Worm (Caenorhabditis elegans): ENCODE results near the gene dpy-10.

The dpy-10 gene

ce11 chrII:6733718-6734117, 21.7 kb upstream of the dpy-10 start, which contains the start of gene T14B4.9:
TSS of gene T14B4.9 (minus strand) at chrII:6733818.
- TF ChIP-seq pha-4 (tag; optimal IDR thresholded peaks at IDR 0.05) (no peak), lsy-2 (tag; optimal IDR thresholded peaks at IDR 0.05) (no peak), tbx-8 (GFP tag; optimal IDR thresholded peaks at IDR 0.05) (no peak), unc-120 (tag; optimal IDR thresholded peaks at IDR 0.05; ENCODE audit: poor library complexity, severe bottlenecking) (no peak), hlh-1 (tag; optimal IDR thresholded peaks at IDR 0.05) (no peak), ces-1 (GFP tag; optimal IDR thresholded peaks at IDR 0.05) (no peak), mep-1 (tag; optimal IDR thresholded peaks at IDR 0.05) (no peak), flh-1 (GFP tag; optimal IDR thresholded peaks at IDR 0.05) (no peak), nhr-237 (tag; optimal IDR thresholded peaks at IDR 0.05) (no peak), cnd-1 (tag; optimal IDR thresholded peaks at IDR 0.05) (no peak), nhr-2 (tag; optimal IDR thresholded peaks at IDR 0.05) (no peak), ceh-43 (GFP tag; optimal IDR thresholded peaks at IDR 0.05) (no peak), blmp-1 (tag; optimal IDR thresholded peaks at IDR 0.05) (no peak), bed-3 (GFP tag; optimal IDR thresholded peaks at IDR 0.05) (no peak), snpc-4 (tag; optimal IDR thresholded peaks at IDR 0.05) (no peak)

ce11 chrII:6729331-6729730, 17.3 kb upstream of the dpy-10 start, which contains the start of gene T14B4.8:
TSS of gene T14B4.8 (minus strand) at chrII:6729390.
- no peak for TF ChIP-seq nhr-76 (tag; optimal IDR thresholded peaks at IDR 0.05)
- TF ChIP-seq bed-3 (GFP tag; optimal IDR thresholded peaks at IDR 0.05) = no peak
- TF ChIP-seq cnd-1 (tag; optimal IDR thresholded peaks at IDR 0.05) = no peak
- no peak for TF ChIP-seq drap-1 (GFP tag; optimal IDR thresholded peaks at IDR 0.05)
- no peak for TF ChIP-seq ceh-39 (tag; optimal IDR thresholded peaks at IDR 0.05)
- no peak for TF ChIP-seq ceh-83 (GFP tag; optimal IDR thresholded peaks at IDR 0.05)
- peak; percentile 24 for TF ChIP-seq unc-120 (tag; optimal IDR thresholded peaks at IDR 0.05; ENCODE audit: poor library complexity, severe bottlenecking)
- TF ChIP-seq nhr-237 (tag; optimal IDR thresholded peaks at IDR 0.05) = no peak
- peak; percentile 22 for TF ChIP-seq sptf-1 (tag; optimal IDR thresholded peaks at IDR 0.05)
- TF ChIP-seq elt-3 (tag; optimal IDR thresholded peaks at IDR 0.05) = no peak
- no peak for TF ChIP-seq M03D4.4 (tag; optimal IDR thresholded peaks at IDR 0.05)
- TF ChIP-seq mab-5 (tag; optimal IDR thresholded peaks at IDR 0.05) = no peak
- peak; percentile 2 for TF ChIP-seq mep-1 (tag; optimal IDR thresholded peaks at IDR 0.05)
- TF ChIP-seq sem-2 (GFP tag; optimal IDR thresholded peaks at IDR 0.05) = no peak
- no peak for TF ChIP-seq blmp-1 (tag; optimal IDR thresholded peaks at IDR 0.05)
- peak; percentile 77 for TF ChIP-seq ces-1 (GFP tag; optimal IDR thresholded peaks at IDR 0.05)
- TF ChIP-seq pha-4 (tag; optimal IDR thresholded peaks at IDR 0.05) = no peak
- TF ChIP-seq mls-2 (tag; optimal IDR thresholded peaks at IDR 0.05) = no peak
- peak; percentile 31 for TF ChIP-seq unc-62 (GFP tag; optimal IDR thresholded peaks at IDR 0.05)
- TF ChIP-seq lin-13 (tag; optimal IDR thresholded peaks at IDR 0.05) = no peak
- no peak for TF ChIP-seq snpc-4 (tag; optimal IDR thresholded peaks at IDR 0.05)
- no peak for TF ChIP-seq zip-8 (tag; optimal IDR thresholded peaks at IDR 0.05)
- TF ChIP-seq lsy-2 (tag; optimal IDR thresholded peaks at IDR 0.05) = no peak
- TF ChIP-seq hlh-1 (tag; optimal IDR thresholded peaks at IDR 0.05) = no peak
- no peak for TF ChIP-seq ztf-11 (tag; optimal IDR thresholded peaks at IDR 0.05)
- no peak for TF ChIP-seq nhr-2 (tag; optimal IDR thresholded peaks at IDR 0.05)
- no peak for TF ChIP-seq ceh-43 (GFP tag; optimal IDR thresholded peaks at IDR 0.05)
- TF ChIP-seq ham-2 (GFP tag; optimal IDR thresholded peaks at IDR 0.05) = no peak
- TF ChIP-seq lin-32 (GFP tag; optimal IDR thresholded peaks at IDR 0.05) = no peak
- no peak for TF ChIP-seq unc-39 (tag; optimal IDR thresholded peaks at IDR 0.05)
- TF ChIP-seq flh-1 (GFP tag; optimal IDR thresholded peaks at IDR 0.05) = no peak
- TF ChIP-seq elt-1 (tag; optimal IDR thresholded peaks at IDR 0.05; ENCODE audit: borderline replicate concordance, insufficient read depth) = no peak
- TF ChIP-seq nhr-28 (tag; optimal IDR thresholded peaks at IDR 0.05) = no peak
- no peak for TF ChIP-seq nhr-12 (tag; optimal IDR thresholded peaks at IDR 0.05)
- no peak for TF ChIP-seq tbx-8 (GFP tag; optimal IDR thresholded peaks at IDR 0.05)

- TF ChIP-seq ztf-11 (tag; optimal IDR thresholded peaks at IDR 0.05) (no peak), unc-62 (GFP tag; optimal IDR thresholded peaks at IDR 0.05) (peak; percentile 61), ceh-43 (GFP tag; optimal IDR thresholded peaks at IDR 0.05) (no peak), ceh-39 (tag; optimal IDR thresholded peaks at IDR 0.05) (no peak), ces-1 (GFP tag; optimal IDR thresholded peaks at IDR 0.05) (peak; percentile 11), blmp-1 (tag; optimal IDR thresholded peaks at IDR 0.05) (no peak)
These were observed 14.8 kb upstream of the dpy-10 start for ce11 chrII:6726814-6727213.

ce11 chrII:6721581-6721980, 9.6 kb upstream of the dpy-10 start:
- TF ChIP-seq mep-1 (tag; optimal IDR thresholded peaks at IDR 0.05) (peak; percentile 5), drap-1 (GFP tag; optimal IDR thresholded peaks at IDR 0.05) (peak; percentile 30), tbx-8 (GFP tag; optimal IDR thresholded peaks at IDR 0.05) (no peak), hlh-1 (tag; optimal IDR thresholded peaks at IDR 0.05) (no peak), sptf-1 (tag; optimal IDR thresholded peaks at IDR 0.05) (peak; percentile 42), unc-120 (tag; optimal IDR thresholded peaks at IDR 0.05; ENCODE audit: poor library complexity, severe bottlenecking) (peak; percentile 41), bed-3 (GFP tag; optimal IDR thresholded peaks at IDR 0.05) (peak; percentile 34), elt-1 (tag; optimal IDR thresholded peaks at IDR 0.05; ENCODE audit: borderline replicate concordance, insufficient read depth) (no peak), unc-39 (tag; optimal IDR thresholded peaks at IDR 0.05) (peak; percentile 48), M03D4.4 (tag; optimal IDR thresholded peaks at IDR 0.05) (peak; percentile 52)

Measured in whole organism, mixed stage, embryonic.